Fruit fly (Drosophila melanogaster) whole organism, embryonic: ENCODE measurements around the gene obe.
A peak's percentile ranks its signal among the peaks of the same experiment; 100 is the strongest.

Experiments
- BEAF-32 ChIP-seq: fragments of 200-800 bp; sonication (Bioruptor generic); optimal IDR thresholded peaks from 3 replicates; lab custom pipeline; 2017; ENCODE audit warnings: missing biosample characterization, missing genetic modification characterization, mild to moderate bottlenecking, moderate library complexity, missing genetic modification reagents
- BtbVII ChIP-seq: fragments of 200-800 bp; sonication (Bioruptor generic); optimal IDR thresholded peaks from 3 replicates; lab custom pipeline; 2017; ENCODE audit warnings: missing biosample characterization, mild to moderate bottlenecking, missing genetic modification characterization
- CG10431 ChIP-seq: fragments of 200-800 bp; sonication (Bioruptor generic); optimal IDR thresholded peaks from 3 replicates; lab custom pipeline; 2018; ENCODE audit warnings: missing biosample characterization, mild to moderate bottlenecking, missing genetic modification characterization
- CG12769 ChIP-seq: fragments of 200-800 bp; sonication (Bioruptor generic); optimal IDR thresholded peaks from 2 replicates; lab custom pipeline; 2019; ENCODE audit warnings: missing biosample characterization, mild to moderate bottlenecking, missing genetic modification characterization, moderate library complexity
- CG14014 ChIP-seq: fragments of 200-800 bp; sonication (Bioruptor generic); IDR thresholded peaks from 2 replicates; pipeline ENCODE4 v1.3.6; 2022; ENCODE audit warnings: missing biosample characterization, missing genetic modification characterization
- CG15073 ChIP-seq: fragments of 200-800 bp; sonication (Bioruptor generic); optimal IDR thresholded peaks from 2 replicates; lab custom pipeline; 2016; ENCODE audit warnings: missing biosample characterization, missing genetic modification characterization
- CG17361 ChIP-seq: fragments of 200-800 bp; sonication (Bioruptor generic); IDR thresholded peaks from 3 replicates; pipeline ENCODE4 v1.3.6; 2022; ENCODE audit warnings: missing biosample characterization, missing genetic modification characterization
- CG17802 ChIP-seq: fragments of 200-800 bp; sonication (Bioruptor generic); optimal IDR thresholded peaks from 2 replicates; lab custom pipeline; 2018; ENCODE audit warnings: missing biosample characterization, mild to moderate bottlenecking, missing genetic modification characterization, moderate library complexity
- CG2199 ChIP-seq: fragments of 200-800 bp; sonication (Bioruptor generic); IDR thresholded peaks from 3 replicates; pipeline ENCODE4 v1.3.6; 2022; ENCODE audit warnings: missing biosample characterization, missing genetic modification characterization
- CG2202 ChIP-seq: fragments of 200-800 bp; sonication (Bioruptor generic); optimal IDR thresholded peaks from 2 replicates; lab custom pipeline; 2018; ENCODE audit warnings: missing biosample characterization, mild to moderate bottlenecking, missing genetic modification characterization
- CG30020 ChIP-seq: fragments of 200-800 bp; optimal IDR thresholded peaks from 2 replicates; lab custom pipeline; 2019; ENCODE audit warnings: missing biosample characterization, mild to moderate bottlenecking, missing genetic modification characterization, moderate library complexity
- CG31365 ChIP-seq: fragments of 200-800 bp; sonication (Bioruptor generic); optimal IDR thresholded peaks from 2 replicates; lab custom pipeline; 2018; ENCODE audit warnings: missing biosample characterization, mild to moderate bottlenecking, missing genetic modification characterization
- CG3838 ChIP-seq: fragments of 200-800 bp; sonication (Bioruptor generic); optimal IDR thresholded peaks from 3 replicates; lab custom pipeline; 2016; ENCODE audit warnings: missing biosample characterization, missing genetic modification characterization
- CG3995 ChIP-seq: fragments of 200-800 bp; sonication (Bioruptor generic); optimal IDR thresholded peaks from 3 replicates; lab custom pipeline; 2016; ENCODE audit warnings: missing biosample characterization, missing genetic modification characterization
- CG4424 ChIP-seq: fragments of 200-800 bp; sonication (Bioruptor generic); optimal IDR thresholded peaks from 3 replicates; lab custom pipeline; 2016; ENCODE audit warnings: missing biosample characterization, missing genetic modification characterization
- CG5953 ChIP-seq: fragments of 200-800 bp; sonication (Bioruptor generic); IDR thresholded peaks from 2 replicates; pipeline ENCODE4 v1.3.6; 2022; ENCODE audit warnings: missing biosample characterization, missing genetic modification characterization
- CG6791 ChIP-seq: fragments of 200-800 bp; sonication (Bioruptor generic); IDR thresholded peaks from 3 replicates; pipeline ENCODE4 v1.3.6; 2022; ENCODE audit warnings: missing biosample characterization, missing genetic modification characterization; ENCODE audit not compliant: partially characterized antibody
- CG7839 ChIP-seq: fragments of 200-800 bp; sonication (Bioruptor generic); optimal IDR thresholded peaks from 3 replicates; lab custom pipeline; 2018; ENCODE audit warnings: missing biosample characterization, mild to moderate bottlenecking, missing genetic modification characterization, moderate library complexity
- CG7987 ChIP-seq: fragments of 200-800 bp; sonication (Bioruptor generic); optimal IDR thresholded peaks from 2 replicates; lab custom pipeline; 2018; ENCODE audit warnings: missing biosample characterization, mild to moderate bottlenecking, missing genetic modification characterization, moderate library complexity
- Elba2 ChIP-seq: fragments of 200-800 bp; sonication (Bioruptor generic); optimal IDR thresholded peaks from 3 replicates; lab custom pipeline; 2016; ENCODE audit warnings: missing biosample characterization, missing genetic modification characterization
- Hand ChIP-seq: fragments of 200-800 bp; sonication (Bioruptor generic); optimal IDR thresholded peaks from 2 replicates; lab custom pipeline; 2017; ENCODE audit warnings: mild to moderate bottlenecking, missing biosample characterization, missing genetic modification reagents, missing genetic modification characterization
- Hr51 ChIP-seq, 2 experiments: fragments of 200-800 bp; sonication (Bioruptor generic); optimal IDR thresholded peaks; 2 replicates in 1 of 2; 3 replicates in 1 of 2; lab custom pipeline; 2016 to 2018; ENCODE audit warnings: missing biosample characterization in 2 of 2, missing genetic modification characterization in 2 of 2, mild to moderate bottlenecking in 1 of 2, moderate library complexity in 1 of 2
- MESR4 ChIP-seq: fragments of 200-800 bp; sonication (Bioruptor generic); optimal IDR thresholded peaks from 2 replicates; lab custom pipeline; 2018; ENCODE audit warnings: missing biosample characterization, mild to moderate bottlenecking, missing genetic modification characterization, moderate library complexity
- Med ChIP-seq: fragments of 200-800 bp; sonication (Bioruptor generic); peaks from one replicate; lab custom pipeline; 2016; ENCODE audit warnings: missing biosample characterization, missing genetic modification characterization, mild to moderate bottlenecking, inconsistent platforms, moderate library complexity
- Nf-YB ChIP-seq: fragments of 200-800 bp; sonication (Bioruptor generic); optimal IDR thresholded peaks from 3 replicates; lab custom pipeline; 2019; ENCODE audit warnings: missing biosample characterization, mild to moderate bottlenecking, missing genetic modification characterization, moderate library complexity
- PHDP ChIP-seq: fragments of 200-800 bp; sonication (Bioruptor generic); optimal IDR thresholded peaks from 3 replicates; lab custom pipeline; 2018; ENCODE audit warnings: missing biosample characterization, mild to moderate bottlenecking, missing genetic modification characterization, moderate library complexity
- Sin3A ChIP-seq: fragments of >200 bp; optimal IDR thresholded peaks from 2 replicates; lab custom pipeline; 2018
- Sry-β ChIP-seq: fragments of 200-800 bp; sonication (Bioruptor generic); optimal IDR thresholded peaks from 2 replicates; lab custom pipeline; 2018; ENCODE audit warnings: missing biosample characterization, mild to moderate bottlenecking, missing genetic modification characterization, moderate library complexity
- amos ChIP-seq: fragments of 200-800 bp; sonication (Bioruptor generic); IDR thresholded peaks from 2 replicates; pipeline ENCODE4 v1.3.6; 2022; ENCODE audit warnings: missing biosample characterization, missing genetic modification characterization; ENCODE audit not compliant: partially characterized antibody
- cato ChIP-seq: fragments of 200-800 bp; sonication (Bioruptor generic); optimal IDR thresholded peaks from 2 replicates; lab custom pipeline; 2016; ENCODE audit warnings: missing biosample characterization, missing genetic modification characterization, borderline replicate concordance
- chinmo ChIP-seq: fragments of 200-800 bp; sonication (Bioruptor generic); IDR thresholded peaks from 4 replicates; pipeline ENCODE4 v1.3.6; 2022; ENCODE audit warnings: missing biosample characterization, missing genetic modification characterization; ENCODE audit not compliant: partially characterized antibody
- crc ChIP-seq: fragments of 200-800 bp; sonication (Bioruptor generic); optimal IDR thresholded peaks from 2 replicates; lab custom pipeline; 2016; ENCODE audit warnings: missing biosample characterization, missing genetic modification characterization
- da ChIP-seq: fragments of 200-800 bp; sonication (Bioruptor generic); optimal IDR thresholded peaks from 2 replicates; lab custom pipeline; 2016; ENCODE audit warnings: missing biosample characterization, missing genetic modification characterization
- eyg ChIP-seq: fragments of 200-800 bp; sonication (Bioruptor generic); optimal IDR thresholded peaks from 3 replicates; lab custom pipeline; 2016; ENCODE audit warnings: missing biosample characterization, missing genetic modification characterization
- fd96Cb ChIP-seq: fragments of 200-800 bp; sonication (Bioruptor generic); optimal IDR thresholded peaks from 2 replicates; lab custom pipeline; 2018; ENCODE audit warnings: missing biosample characterization, mild to moderate bottlenecking, missing genetic modification characterization, moderate library complexity
- h ChIP-seq: fragments of >200 bp; optimal IDR thresholded peaks from 2 replicates; lab custom pipeline; 2017
- hbn ChIP-seq: fragments of 200-800 bp; sonication (Bioruptor generic); IDR thresholded peaks from 2 replicates; pipeline ENCODE4 v1.3.6; 2022; ENCODE audit warnings: missing biosample characterization, missing genetic modification characterization; ENCODE audit not compliant: partially characterized antibody
- kah ChIP-seq: fragments of 200-800 bp; sonication (Bioruptor generic); optimal IDR thresholded peaks from 2 replicates; lab custom pipeline; 2018; ENCODE audit warnings: missing biosample characterization, mild to moderate bottlenecking, missing genetic modification characterization
- kni ChIP-seq: fragments of 200-800 bp; sonication (Bioruptor generic); optimal IDR thresholded peaks from 3 replicates; lab custom pipeline; 2017; ENCODE audit warnings: mild to moderate bottlenecking, missing biosample characterization, missing genetic modification reagents, missing genetic modification characterization
- mirr ChIP-seq: fragments of 200-800 bp; sonication (Bioruptor generic); optimal IDR thresholded peaks from 3 replicates; lab custom pipeline; 2018; ENCODE audit warnings: missing biosample characterization, mild to moderate bottlenecking, missing genetic modification characterization
- p53 ChIP-seq: fragments of 200-800 bp; sonication (Bioruptor generic); optimal IDR thresholded peaks from 2 replicates; lab custom pipeline; 2016; ENCODE audit warnings: missing biosample characterization, missing genetic modification characterization
- pum ChIP-seq: fragments of 200-800 bp; sonication (Bioruptor generic); optimal IDR thresholded peaks from 2 replicates; lab custom pipeline; 2016; ENCODE audit warnings: missing biosample characterization, missing genetic modification characterization
- sr ChIP-seq: fragments of 200-800 bp; sonication (Bioruptor generic); IDR thresholded peaks from 3 replicates; pipeline ENCODE4 v1.3.6; 2022; ENCODE audit warnings: missing biosample characterization, missing genetic modification characterization
- ssp ChIP-seq: fragments of 200-800 bp; sonication (Bioruptor generic); IDR thresholded peaks from 2 replicates; pipeline ENCODE4 v1.3.6; 2022; ENCODE audit warnings: missing biosample characterization, missing genetic modification characterization
- tio ChIP-seq: fragments of 200-800 bp; sonication (Bioruptor generic); optimal IDR thresholded peaks from 2 replicates; lab custom pipeline; 2017; ENCODE audit warnings: missing biosample characterization, missing genetic modification characterization, inconsistent platforms
- trem ChIP-seq: fragments of 200-800 bp; optimal IDR thresholded peaks from 3 replicates; lab custom pipeline; 2019; ENCODE audit warnings: missing biosample characterization, mild to moderate bottlenecking, missing genetic modification characterization, moderate library complexity
- vnd ChIP-seq: fragments of 200-800 bp; sonication (Bioruptor generic); IDR thresholded peaks from 3 replicates; pipeline ENCODE4 v1.3.6; 2022; ENCODE audit warnings: missing biosample characterization, missing genetic modification characterization; ENCODE audit not compliant: partially characterized antibody
- vvl ChIP-seq: fragments of 200-800 bp; sonication (Bioruptor generic); IDR thresholded peaks from 2 replicates; pipeline ENCODE4 v1.3.6; 2022; ENCODE audit warnings: missing biosample characterization, missing genetic modification characterization
- zen ChIP-seq: fragments of 200-800 bp; sonication (Bioruptor generic); optimal IDR thresholded peaks from 3 replicates; lab custom pipeline; 2018; ENCODE audit warnings: missing biosample characterization, mild to moderate bottlenecking, missing genetic modification characterization, moderate library complexity

obe gene

DNA sequence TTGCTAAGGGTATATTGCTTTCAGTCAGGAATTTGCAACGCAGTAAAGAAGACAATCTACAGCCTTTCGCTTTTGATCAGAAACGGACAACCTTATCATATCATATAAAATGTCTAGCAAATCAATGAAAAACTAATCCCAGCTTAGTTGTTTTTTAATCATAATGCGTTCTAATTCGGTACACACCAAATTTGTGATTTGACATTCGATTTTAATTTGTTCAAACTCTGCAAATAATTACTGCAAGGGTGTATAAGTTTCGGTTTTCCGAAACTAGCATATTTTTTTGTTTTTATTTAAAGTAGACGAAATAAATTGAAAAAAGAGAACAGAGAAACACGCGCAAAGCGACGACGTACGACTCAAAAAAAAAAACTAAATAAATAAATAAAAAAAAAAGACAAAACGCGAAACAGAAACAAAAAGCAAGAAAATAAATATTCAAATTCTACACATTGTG is 13.1 kb upstream of the obe start (continued):
- TF ChIP-seq Nf-YB (GFP tag; lab: Kevin White, UChicago) = no peak
- no peak for TF ChIP-seq h (lab: Kevin White, UChicago)
- TF ChIP-seq CG2202 (tag; lab: Kevin White, UChicago) = no peak
- no peak for TF ChIP-seq pum
- no peak for TF ChIP-seq CG10431 (GFP tag; lab: Kevin White, UChicago)
- TF ChIP-seq BEAF-32 (GFP tag; lab: Kevin White, UChicago) = no peak
- TF ChIP-seq ssp (GFP tag; lab: Robert Waterston, UW) = no peak
- TF ChIP-seq Med (GFP tag; lab: Kevin White, UChicago) = peak; percentile 89
- peak; percentile 42 for TF ChIP-seq BtbVII (GFP tag; lab: Kevin White, UChicago)
- TF ChIP-seq CG14014 (GFP tag; lab: Robert Waterston, UW) = peak; percentile 45; the same call in 1 of the 2 replicates
- TF ChIP-seq CG7987 = no peak
- TF ChIP-seq kah (GFP tag; lab: Kevin White, UChicago) = no peak
- no peak for TF ChIP-seq CG5953 (GFP tag; lab: Robert Waterston, UW)
- TF ChIP-seq Hr51 (GFP tag; optimal IDR thresholded peaks at IDR 0.05; lab: Kevin White, UChicago) = peak in 1 of 2 experiments; percentile 64
- no peak for TF ChIP-seq hbn (GFP tag; lab: Robert Waterston, UW)
- peak; percentile 2 for TF ChIP-seq CG3838 (GFP tag; lab: Kevin White, UChicago)
- TF ChIP-seq p53 (GFP tag; lab: Kevin White, UChicago) = no peak
- TF ChIP-seq fd96Cb (tag; lab: Kevin White, UChicago) = peak; percentile 27
- no peak for TF ChIP-seq vnd
- TF ChIP-seq CG15073 (GFP tag; lab: Kevin White, UChicago) = no peak
- peak; percentile 4 for TF ChIP-seq crc
- TF ChIP-seq MESR4 (GFP tag; lab: Kevin White, UChicago) = no peak
- TF ChIP-seq PHDP (tag; lab: Kevin White, UChicago) = peak; percentile 46
- TF ChIP-seq trem = no peak
- no peak for TF ChIP-seq CG6791 (GFP tag; lab: Robert Waterston, UW)
- no peak for TF ChIP-seq CG31365
- TF ChIP-seq sr (GFP tag; lab: Robert Waterston, UW) = no peak
- peak; percentile 68 for TF ChIP-seq CG7839 (tag; lab: Kevin White, UChicago)
- peak; percentile 62; the same call in 2 of the 3 replicates for TF ChIP-seq CG17361
- no peak for TF ChIP-seq Sry-β (GFP tag; lab: Kevin White, UChicago)
- TF ChIP-seq, all 482 proteins: peak for 187

DNA sequence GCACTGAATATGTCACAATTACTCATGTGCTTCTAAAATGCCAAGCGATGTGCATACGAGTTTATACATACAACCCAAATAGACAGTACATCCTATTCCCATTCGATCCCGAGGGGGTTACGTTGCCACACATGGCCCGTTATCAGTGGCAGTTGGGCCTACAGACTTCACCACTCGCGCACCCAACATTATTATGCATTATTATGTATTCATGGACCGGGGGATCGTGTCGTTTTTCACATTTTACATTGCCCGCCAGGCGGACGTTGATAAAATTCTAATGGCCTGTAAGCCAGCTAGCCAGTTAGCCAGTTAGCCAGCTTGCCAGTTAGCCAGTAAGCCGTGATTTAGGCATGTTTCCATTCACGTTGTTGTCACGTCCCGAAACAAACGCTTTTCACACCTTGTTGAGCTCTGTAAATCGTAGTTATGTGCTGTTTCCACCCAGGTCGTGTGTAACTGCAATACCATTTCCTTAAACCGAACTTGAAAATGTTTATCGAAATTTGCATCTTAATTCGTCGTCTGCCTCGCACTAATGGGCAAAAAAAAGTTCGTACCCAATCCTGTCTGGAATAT is 12.4 kb upstream of the obe start:
- TF ChIP-seq CG30020 = peak; percentile 23
- peak; percentile 58; the same call in 1 of the 3 replicates for TF ChIP-seq CG2199 (GFP tag; lab: Robert Waterston, UW)
- no peak for TF ChIP-seq Sry-β (GFP tag; lab: Kevin White, UChicago)
- no peak for TF ChIP-seq eyg
- no peak for TF ChIP-seq Sin3A (lab: Kevin White, UChicago)
- no peak for TF ChIP-seq cato (GFP tag; lab: Kevin White, UChicago)
- 0 out of 4 replicates have a peak, but pooled peaks have one; percentile 37 for TF ChIP-seq chinmo (GFP tag; lab: Robert Waterston, UW)
- peak; percentile 40; the same call in 1 of the 2 replicates for TF ChIP-seq ssp (GFP tag; lab: Robert Waterston, UW)
- peak; percentile 28; the same call in 1 of the 2 replicates for TF ChIP-seq vvl (GFP tag; lab: Robert Waterston, UW)
- peak; percentile 23 for TF ChIP-seq CG17802 (tag; lab: Kevin White, UChicago)
- TF ChIP-seq zen (tag; lab: Kevin White, UChicago) = peak; percentile 27
- TF ChIP-seq tio (GFP tag; lab: Kevin White, UChicago) = no peak
- 0 out of 2 replicates have a peak, but pooled peaks have one; percentile 10 for TF ChIP-seq amos
- no peak for TF ChIP-seq Hand (GFP tag; lab: Kevin White, UChicago)
- TF ChIP-seq Elba2 (GFP tag; lab: Kevin White, UChicago) = peak; percentile 85
- peak; percentile 13 for TF ChIP-seq mirr (GFP tag; lab: Kevin White, UChicago)
- TF ChIP-seq Med (GFP tag; lab: Kevin White, UChicago) = peak; percentile 68
- no peak for TF ChIP-seq da (GFP tag; lab: Kevin White, UChicago)
- TF ChIP-seq kni (GFP tag; lab: Kevin White, UChicago) = peak; percentile 80
- peak; percentile 70 for TF ChIP-seq CG12769 (tag; lab: Kevin White, UChicago)
- no peak for TF ChIP-seq CG4424 (GFP tag; lab: Kevin White, UChicago)
- TF ChIP-seq CG3995 = peak; percentile 79
